Worm (Caenorhabditis elegans) whole organism, L2 larva: Measurements from ENCODE around the gene utx-1.
"Not testable (repeated sequence)": the region's sequence is repeated elsewhere in the genome, so short reads cannot be mapped to it uniquely, and the experiment has no call there.

Experiments used
- C34F6.9 ChIP-seq: fragments of 150-350 bp; optimal IDR thresholded peaks from 2 replicates; lab custom pipeline; 2014; ENCODE audit warnings: missing biosample characterization, missing genetic modification characterization
- F13H6.1 ChIP-seq: sonication (generic microtip); optimal IDR thresholded peaks from 2 replicates; lab custom pipeline; 2016; ENCODE audit warnings: missing genetic modification characterization, missing compliant biosample characterization
- Y55F3AM.14 ChIP-seq: fragments of 200-800 bp; sonication (Bioruptor generic); optimal IDR thresholded peaks from 2 replicates; lab custom pipeline; 2018; ENCODE audit warnings: mild to moderate bottlenecking, missing genetic modification characterization, missing compliant biosample characterization
- ZK546.5 ChIP-seq: sonication (generic microtip); optimal IDR thresholded peaks from 2 replicates; lab custom pipeline; 2017; ENCODE audit warnings: missing biosample characterization, missing genetic modification characterization
- ceh-16 ChIP-seq: fragments of 150-350 bp; optimal IDR thresholded peaks from 2 replicates; lab custom pipeline; 2014; ENCODE audit warnings: missing biosample characterization, missing genetic modification characterization
- crh-2 ChIP-seq: sonication (generic microtip); optimal IDR thresholded peaks from 2 replicates; lab custom pipeline; 2017; ENCODE audit warnings: missing biosample characterization, missing genetic modification characterization
- dmd-4 ChIP-seq: sonication (generic microtip); optimal IDR thresholded peaks from 2 replicates; lab custom pipeline; 2017; ENCODE audit warnings: missing biosample characterization, missing genetic modification characterization
- egl-27 ChIP-seq: sonication (generic microtip); optimal IDR thresholded peaks from 3 replicates; lab custom pipeline; 2017; ENCODE audit warnings: missing biosample characterization, missing genetic modification reagents, missing genetic modification characterization
- elt-1 ChIP-seq: fragments of 150-350 bp; optimal IDR thresholded peaks from 2 replicates; lab custom pipeline; 2014; ENCODE audit warnings: missing biosample characterization, missing genetic modification characterization
- gmeb-1 ChIP-seq: fragments of 150-350 bp; optimal IDR thresholded peaks from 2 replicates; lab custom pipeline; 2014; ENCODE audit warnings: missing biosample characterization, missing genetic modification characterization
- lin-11 ChIP-seq: fragments of 150-350 bp; sonication (generic microtip); optimal IDR thresholded peaks from 2 replicates; lab custom pipeline; 2014; ENCODE audit warnings: missing biosample characterization, missing genetic modification characterization, inconsistent platforms, mixed read lengths
- lin-39 ChIP-seq: fragments of 150-350 bp; optimal IDR thresholded peaks from 2 replicates; lab custom pipeline; 2014; ENCODE audit warnings: missing biosample characterization, missing genetic modification reagents, missing genetic modification characterization
- lsy-2 ChIP-seq, 2 experiments: fragments of 150-350 bp in 1 of 2; sonication (generic microtip) in 1 of 2; optimal IDR thresholded peaks; 2 replicates each; lab custom pipeline; 2014 to 2017; ENCODE audit warnings: missing biosample characterization in 2 of 2, missing genetic modification characterization in 2 of 2
- mab-5 ChIP-seq: fragments of 150-350 bp; optimal IDR thresholded peaks from 2 replicates; lab custom pipeline; 2014; ENCODE audit warnings: missing biosample characterization, missing genetic modification characterization
- mbf-1 ChIP-seq: sonication (generic microtip); optimal IDR thresholded peaks from 2 replicates; lab custom pipeline; 2017; ENCODE audit warnings: missing biosample characterization, missing genetic modification characterization
- mdl-1 ChIP-seq, 2 experiments: fragments of 150-350 bp in 1 of 2; sonication (generic microtip) in 1 of 2; optimal IDR thresholded peaks; 2 replicates each; lab custom pipeline; 2017; ENCODE audit warnings: missing biosample characterization in 2 of 2, missing genetic modification characterization in 2 of 2
- nhr-10 ChIP-seq: sonication (generic microtip); optimal IDR thresholded peaks from 2 replicates; lab custom pipeline; 2017; ENCODE audit warnings: missing biosample characterization, missing genetic modification characterization
- nhr-11 ChIP-seq: fragments of 150-350 bp; optimal IDR thresholded peaks from 2 replicates; lab custom pipeline; 2014; ENCODE audit warnings: missing biosample characterization, missing genetic modification characterization
- nhr-129 ChIP-seq: fragments of 150-350 bp; optimal IDR thresholded peaks from 2 replicates; lab custom pipeline; 2014; ENCODE audit warnings: missing biosample characterization, missing genetic modification characterization
- nhr-21 ChIP-seq: fragments of 150-350 bp; optimal IDR thresholded peaks from 2 replicates; lab custom pipeline; 2014; ENCODE audit warnings: missing biosample characterization, missing genetic modification characterization
- nhr-237 ChIP-seq: fragments of 150-350 bp; optimal IDR thresholded peaks from 2 replicates; lab custom pipeline; 2014; ENCODE audit warnings: missing biosample characterization, missing genetic modification characterization
- nhr-6 ChIP-seq: fragments of 150-350 bp; optimal IDR thresholded peaks from 2 replicates; lab custom pipeline; 2014; ENCODE audit warnings: missing biosample characterization, missing genetic modification characterization
- nhr-77 ChIP-seq: fragments of 150-350 bp; optimal IDR thresholded peaks from 2 replicates; lab custom pipeline; 2014; ENCODE audit warnings: missing biosample characterization, missing genetic modification characterization
- peb-1 ChIP-seq: fragments of 150-350 bp; optimal IDR thresholded peaks from 2 replicates; lab custom pipeline; 2014; ENCODE audit warnings: missing biosample characterization, missing genetic modification characterization
- sem-4 ChIP-seq: fragments of 150-350 bp; optimal IDR thresholded peaks from 2 replicates; lab custom pipeline; 2014; ENCODE audit warnings: missing biosample characterization, missing genetic modification reagents, missing genetic modification characterization
- skn-1 ChIP-seq: sonication (generic microtip); optimal IDR thresholded peaks from 2 replicates; lab custom pipeline; 2017; ENCODE audit warnings: missing biosample characterization, missing genetic modification characterization
- sma-3 ChIP-seq: sonication (generic microtip); optimal IDR thresholded peaks from 2 replicates; lab custom pipeline; 2016; ENCODE audit warnings: missing genetic modification reagents, missing genetic modification characterization, missing compliant biosample characterization
- sma-9 ChIP-seq, 2 experiments: fragments of 150-350 bp in 1 of 2; sonication (generic microtip) in 1 of 2; optimal IDR thresholded peaks; 2 replicates each; lab custom pipeline; 2014 to 2016; ENCODE audit warnings: missing genetic modification characterization in 2 of 2, mild to moderate bottlenecking in 1 of 2, missing biosample characterization in 1 of 2, missing compliant biosample characterization in 1 of 2, missing genetic modification reagents in 1 of 2, moderate library complexity in 1 of 2
- snpc-4 ChIP-seq: fragments of 150-350 bp; optimal IDR thresholded peaks from 2 replicates; lab custom pipeline; 2014; ENCODE audit warnings: missing biosample characterization, missing genetic modification characterization
- unc-39 ChIP-seq: fragments of 150-350 bp; optimal IDR thresholded peaks from 2 replicates; lab custom pipeline; 2014; ENCODE audit warnings: missing biosample characterization, missing genetic modification characterization
- unc-55 ChIP-seq: fragments of 150-350 bp; sonication (generic microtip); optimal IDR thresholded peaks from 3 replicates; lab custom pipeline; 2014; ENCODE audit warnings: missing biosample characterization, missing genetic modification reagents, missing genetic modification characterization
- zag-1 ChIP-seq: fragments of 150-350 bp; optimal IDR thresholded peaks from 2 replicates; lab custom pipeline; 2014; ENCODE audit warnings: missing biosample characterization, missing genetic modification characterization
- ztf-1 ChIP-seq: fragments of 200-800 bp; sonication (Bioruptor generic); conservative IDR thresholded peaks from 2 replicates; pipeline ENCODE4 v1.3.6; 2022; ENCODE audit warnings: missing genetic modification characterization, missing compliant biosample characterization
- ztf-11 ChIP-seq: sonication (generic microtip); optimal IDR thresholded peaks from 2 replicates; lab custom pipeline; 2017; ENCODE audit warnings: missing biosample characterization, missing genetic modification characterization
- ztf-4 ChIP-seq: fragments of 150-350 bp; optimal IDR thresholded peaks from 2 replicates; lab custom pipeline; 2014; ENCODE audit warnings: missing biosample characterization, missing genetic modification characterization

The utx-1 gene

ce11 chrX:8523000-8523399 is 33.9 kb upstream of the utx-1 start:
- TF ChIP-seq elt-1 (tag; lab: Kevin White, UChicago) (no peak), sem-4 (no peak), lin-11 (tag; lab: Kevin White, UChicago) (no peak)

DNA sequence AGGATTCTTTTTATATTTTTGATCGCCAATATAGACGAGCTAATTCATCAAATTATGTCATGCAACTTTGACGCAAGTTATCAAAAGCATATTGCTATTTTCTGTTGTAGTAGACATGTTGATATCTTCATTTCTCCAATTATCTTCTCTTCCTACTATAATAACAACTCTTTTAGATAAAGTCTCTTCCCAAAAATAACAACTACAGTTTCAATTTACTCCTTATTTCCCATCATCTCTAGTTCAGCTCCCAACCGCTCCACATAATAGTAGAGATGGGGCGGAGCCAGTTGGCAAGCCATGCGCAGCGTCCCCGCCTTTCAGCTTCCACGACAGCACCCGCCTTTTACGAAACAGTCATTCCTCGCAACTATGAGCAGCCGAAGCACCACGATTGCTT is 29.0 kb upstream of the utx-1 start, which contains the start of gene flp-5:
Gene flp-5 (plus strand): TSS at position 301 of the 400 bp plus-strand sequence.
- TF ChIP-seq zag-1 (tag; lab: Kevin White, UChicago) (no peak), mbf-1 (no peak), nhr-11 (tag; lab: Kevin White, UChicago) (no peak), snpc-4 (no peak), unc-55 (GFP tag; lab: Kevin White, UChicago) (no peak), nhr-6 (tag; lab: Kevin White, UChicago) (no peak), mdl-1 (tag; optimal IDR thresholded peaks at IDR 0.05; lab: Kevin White, UChicago) (no peak), ceh-16 (tag; lab: Kevin White, UChicago) (no peak), ZK546.5 (no peak), elt-1 (tag; lab: Kevin White, UChicago) (no peak), nhr-237 (tag; lab: Kevin White, UChicago) (no peak), egl-27 (tag; lab: Kevin White, UChicago) (no peak), C34F6.9 (tag; lab: Kevin White, UChicago) (no peak), lin-39 (tag; lab: Kevin White, UChicago) (no peak), lsy-2 (tag; optimal IDR thresholded peaks at IDR 0.05; lab: Kevin White, UChicago) (no peak), ztf-11 (tag; lab: Kevin White, UChicago) (no peak), mab-5 (tag; lab: Kevin White, UChicago) (no peak)

- not testable (repeated sequence) for TF ChIP-seq nhr-237 (tag; lab: Kevin White, UChicago); mbf-1; skn-1 (tag; lab: Kevin White, UChicago)
These were observed 21.9 kb upstream of the utx-1 start, which contains the start of gene nspc-1 for ce11 chrX:8535006-8535405. nspc-1 (minus strand) TSS chrX:8535106.

ce11 chrX:8536791-8537190 is 20.2 kb upstream of the utx-1 start, which contains the start of gene nspc-3:
nspc-3 (plus strand) TSS chrX:8537091.
- TF ChIP-seq ZK546.5 = no peak
- no peak for TF ChIP-seq nhr-77
- no peak for TF ChIP-seq nhr-21
- no peak for TF ChIP-seq ztf-4 (tag; lab: Kevin White, UChicago)
- no peak for TF ChIP-seq nhr-6 (tag; lab: Kevin White, UChicago)
- TF ChIP-seq sma-3 = no peak
- TF ChIP-seq egl-27 (tag; lab: Kevin White, UChicago) = no peak

DNA sequence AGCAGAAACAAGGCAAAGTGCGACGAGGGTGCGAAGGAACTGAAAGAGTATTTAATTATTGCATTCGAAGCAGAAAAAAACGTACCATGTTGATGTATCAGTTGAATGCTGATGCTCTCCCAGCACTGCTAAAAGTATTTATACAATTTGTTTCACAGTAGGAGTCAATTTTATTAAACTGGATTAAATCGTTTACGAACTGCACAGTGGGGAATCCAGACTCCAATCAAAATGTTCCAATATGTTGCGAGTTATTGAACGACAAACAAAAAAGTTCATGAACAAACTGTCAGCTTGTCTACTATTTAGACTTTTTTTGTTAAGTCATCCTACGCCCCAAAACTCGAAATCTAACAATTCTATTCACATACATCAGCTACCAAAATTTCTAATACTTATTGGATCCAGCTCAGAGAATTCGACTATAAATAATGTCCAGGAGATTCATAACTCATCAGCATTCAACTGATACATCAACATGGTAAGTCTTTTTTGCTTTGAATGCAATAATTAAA is 18.6 kb upstream of the utx-1 start, which contains the start of the genes nspc-4 and nspc-5:
Gene nspc-4 (minus strand): TSS at position 101 of the 515 bp plus-strand sequence.
Gene nspc-5 (plus strand): TSS at position 465 of the 515 bp plus-strand sequence.
- TF ChIP-seq dmd-4; gmeb-1 (tag; lab: Kevin White, UChicago); peb-1 (tag; lab: Kevin White, UChicago): not testable (repeated sequence)

DNA sequence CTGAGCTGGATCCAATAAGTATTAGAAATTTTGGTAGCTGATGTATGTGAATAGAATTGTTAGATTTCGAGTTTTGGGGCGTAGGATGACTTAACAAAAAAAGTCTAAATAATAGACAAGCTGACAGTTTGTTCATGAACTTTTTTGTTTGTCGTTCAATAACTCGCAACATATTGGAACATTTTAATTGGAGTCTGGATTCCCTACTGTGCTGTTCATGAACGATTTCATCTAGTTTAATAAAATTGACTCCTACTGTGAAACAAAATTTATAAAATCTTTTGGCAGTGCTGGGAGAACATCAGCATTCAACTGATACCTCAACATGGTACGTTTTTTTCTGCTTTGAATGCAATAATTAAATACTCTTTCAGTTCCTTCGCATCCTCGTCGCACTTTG is 15.4 kb upstream of the utx-1 start, which contains the start of gene nspc-7:
Gene nspc-7 (plus strand): TSS at position 301 of the 400 bp plus-strand sequence.
- not testable (repeated sequence) for TF ChIP-seq nhr-10, peb-1, nhr-6 (tag; lab: Kevin White, UChicago)

ce11 chrX:8545971-8546442 is 10.9 kb upstream of the utx-1 start, which contains the start of gene sdha-1:
sdha-1 (minus strand) TSS chrX:8546021.
- TF ChIP-seq sma-3 (peak; percentile 88), elt-1 (tag; lab: Kevin White, UChicago) (peak; percentile 4), nhr-237 (tag; lab: Kevin White, UChicago) (no peak), Y55F3AM.14 (GFP tag; lab: Kevin White, UChicago) (peak; percentile 12), nhr-129 (tag; lab: Kevin White, UChicago) (peak; percentile 98), unc-55 (GFP tag; lab: Kevin White, UChicago) (peak; percentile 86), ztf-4 (tag; lab: Kevin White, UChicago) (peak; percentile 67), mdl-1 (tag; optimal IDR thresholded peaks at IDR 0.05; lab: Kevin White, UChicago) (peak; percentile 37 to 78), ztf-11 (tag; lab: Kevin White, UChicago) (no peak), ceh-16 (tag; lab: Kevin White, UChicago) (peak; percentile 66), sma-9 (GFP tag; optimal IDR thresholded peaks at IDR 0.05; lab: Kevin White, UChicago) (peak; percentile 92), sma-9 (tag; optimal IDR thresholded peaks at IDR 0.05; lab: Kevin White, UChicago) (no peak), lsy-2 (tag; optimal IDR thresholded peaks at IDR 0.05; lab: Kevin White, UChicago) (peak; percentile 44 to 88), C34F6.9 (tag; lab: Kevin White, UChicago) (peak; percentile 94), snpc-4 (peak; percentile 82), crh-2 (tag; lab: Kevin White, UChicago) (peak; percentile 95), nhr-6 (tag; lab: Kevin White, UChicago) (peak; percentile 90), zag-1 (tag; lab: Kevin White, UChicago) (peak; percentile 77), F13H6.1 (tag; lab: Kevin White, UChicago) (peak; percentile 91), egl-27 (tag; lab: Kevin White, UChicago) (peak; percentile 81), ztf-1 (GFP tag; lab: Robert Waterston, UW) (no peak), lin-39 (tag; lab: Kevin White, UChicago) (no peak), lin-11 (tag; lab: Kevin White, UChicago) (peak; percentile 62), sem-4 (peak; percentile 85), unc-39 (tag; lab: Kevin White, UChicago) (no peak)
